Worm (Caenorhabditis elegans) whole organism, young adult: ENCODE results near the gene C39B5.6.
A peak's percentile ranks its signal among the peaks of the same experiment; 100 is the strongest.

Source experiments
- B0019.2 ChIP-seq: fragments of 200-800 bp; sonication (Bioruptor generic); conservative IDR thresholded peaks from 2 replicates; pipeline ENCODE4 v1.3.6; 2022; ENCODE audit warnings: missing genetic modification reagents, missing genetic modification characterization, missing compliant biosample characterization
- B0336.3 ChIP-seq: fragments of 200-800 bp; sonication (Bioruptor generic); IDR thresholded peaks from 2 replicates; pipeline ENCODE4 v1.3.6; 2022; ENCODE audit warnings: missing genetic modification characterization, missing compliant biosample characterization
- F22D6.2 ChIP-seq: sonication (generic microtip); optimal IDR thresholded peaks from 2 replicates; lab custom pipeline; 2016; ENCODE audit warnings: mild to moderate bottlenecking, missing genetic modification characterization, missing compliant biosample characterization
- F37B4.10 ChIP-seq: fragments of 200-800 bp; sonication (Bioruptor generic); IDR thresholded peaks from 2 replicates; pipeline ENCODE4 v1.3.6; 2022; ENCODE audit warnings: missing genetic modification characterization, missing compliant biosample characterization
- F39B2.1 ChIP-seq: fragments of 200-800 bp; sonication (Bioruptor generic); IDR thresholded peaks from 2 replicates; pipeline ENCODE4 v1.3.6; 2022; ENCODE audit warnings: missing genetic modification reagents, missing genetic modification characterization, missing compliant biosample characterization
- F49E8.2 ChIP-seq: sonication (generic microtip); optimal IDR thresholded peaks from 3 replicates; lab custom pipeline; 2017; ENCODE audit warnings: missing genetic modification characterization, mild to moderate bottlenecking, missing compliant biosample characterization, antibody characterized with exemption, moderate library complexity; ENCODE audit not compliant: insufficient read depth
- K12H6.12 ChIP-seq: fragments of 200-800 bp; sonication (Bioruptor generic); optimal IDR thresholded peaks from 2 replicates; lab custom pipeline; 2018; ENCODE audit warnings: mild to moderate bottlenecking, missing genetic modification characterization, missing compliant biosample characterization
- Y56A3A.18 ChIP-seq: fragments of 200-800 bp; sonication (Bioruptor generic); IDR thresholded peaks from 2 replicates; pipeline ENCODE4 v1.3.6; 2022; ENCODE audit warnings: missing genetic modification reagents, missing genetic modification characterization, missing compliant biosample characterization
- aptf-2 ChIP-seq: fragments of 200-800 bp; sonication (Bioruptor generic); conservative IDR thresholded peaks from 2 replicates; pipeline ENCODE4 v1.3.6; 2022; ENCODE audit warnings: missing genetic modification reagents, missing genetic modification characterization, missing compliant biosample characterization
- aptf-3 ChIP-seq: fragments of 200-800 bp; sonication (Bioruptor generic); IDR thresholded peaks from 2 replicates; pipeline ENCODE4 v1.3.6; 2022; ENCODE audit warnings: missing genetic modification characterization, missing compliant biosample characterization
- attf-3 ChIP-seq: fragments of 200-800 bp; sonication (Bioruptor generic); conservative IDR thresholded peaks from 2 replicates; pipeline ENCODE4 v1.3.6; 2022; ENCODE audit warnings: missing genetic modification reagents, missing genetic modification characterization, missing compliant biosample characterization
- attf-5 ChIP-seq: fragments of 200-800 bp; sonication (Bioruptor generic); optimal IDR thresholded peaks from 2 replicates; lab custom pipeline; 2018; ENCODE audit warnings: mild to moderate bottlenecking, missing genetic modification characterization, missing compliant biosample characterization
- cebp-2 ChIP-seq: fragments of 200-800 bp; sonication (Bioruptor generic); IDR thresholded peaks from 2 replicates; pipeline ENCODE4 v1.3.6; 2022; ENCODE audit warnings: missing genetic modification characterization, missing compliant biosample characterization
- ceh-100 ChIP-seq: fragments of 200-800 bp; sonication (Bioruptor generic); IDR thresholded peaks from 2 replicates; pipeline ENCODE4 v1.3.6; 2022; ENCODE audit warnings: missing genetic modification reagents, missing genetic modification characterization, missing compliant biosample characterization
- ceh-79 ChIP-seq: sonication (generic microtip); optimal IDR thresholded peaks from 2 replicates; lab custom pipeline; 2017; ENCODE audit warnings: mild to moderate bottlenecking, missing genetic modification characterization, missing compliant biosample characterization
- ceh-91 ChIP-seq: fragments of 200-800 bp; sonication (Bioruptor generic); IDR thresholded peaks from 2 replicates; pipeline ENCODE4 v1.3.6; 2022; ENCODE audit warnings: missing genetic modification reagents, missing genetic modification characterization, missing compliant biosample characterization
- die-1 ChIP-seq: sonication (generic microtip); optimal IDR thresholded peaks from 2 replicates; lab custom pipeline; 2016; ENCODE audit warnings: missing genotype, mild to moderate bottlenecking, missing genetic modification characterization, missing compliant biosample characterization
- egl-18 ChIP-seq: fragments of 200-800 bp; sonication (Bioruptor generic); IDR thresholded peaks from 2 replicates; pipeline ENCODE4 v1.3.6; 2022; ENCODE audit warnings: missing genetic modification reagents, missing genetic modification characterization, missing compliant biosample characterization
- gei-17 ChIP-seq: fragments of 200-800 bp; sonication (Bioruptor generic); optimal IDR thresholded peaks from 2 replicates; lab custom pipeline; 2018; ENCODE audit warnings: mild to moderate bottlenecking, missing genetic modification characterization, missing compliant biosample characterization
- him-1 ChIP-seq: sonication (generic microtip); optimal IDR thresholded peaks from 2 replicates; lab custom pipeline; 2016; ENCODE audit warnings: missing genotype, missing genetic modification reagents, missing genetic modification characterization, missing compliant biosample characterization
- hmg-1.2 ChIP-seq: fragments of 200-800 bp; sonication (Bioruptor generic); IDR thresholded peaks from 2 replicates; pipeline ENCODE4 v1.3.6; 2022; ENCODE audit warnings: missing genetic modification reagents, missing genetic modification characterization, missing compliant biosample characterization
- hmg-20 ChIP-seq: fragments of 200-800 bp; sonication (Bioruptor generic); IDR thresholded peaks from 2 replicates; pipeline ENCODE4 v1.3.6; 2022; ENCODE audit warnings: missing genetic modification reagents, missing genetic modification characterization, missing compliant biosample characterization
- hsf-1 ChIP-seq: fragments of 200-800 bp; sonication (Bioruptor generic); IDR thresholded peaks from 2 replicates; pipeline ENCODE4 v1.3.6; 2022; ENCODE audit warnings: missing genetic modification reagents, missing genetic modification characterization, missing compliant biosample characterization
- let-607 ChIP-seq, 2 experiments: fragments of 200-800 bp in 1 of 2; sonication (Bioruptor generic) in 1 of 2; sonication (generic microtip) in 1 of 2; optimal IDR thresholded peaks; 2 replicates each; lab custom pipeline; 2016 to 2018; ENCODE audit warnings: mild to moderate bottlenecking in 2 of 2, missing compliant biosample characterization in 2 of 2, missing genetic modification characterization in 2 of 2, moderate library complexity in 2 of 2, missing genotype in 1 of 2
- lin-40 ChIP-seq: sonication (generic microtip); optimal IDR thresholded peaks from 2 replicates; lab custom pipeline; 2016; ENCODE audit warnings: missing genetic modification characterization, mild to moderate bottlenecking, missing compliant biosample characterization, missing genotype, missing genetic modification reagents
- lin-54 ChIP-seq: fragments of 200-800 bp; sonication (Bioruptor generic); optimal IDR thresholded peaks from 2 replicates; lab custom pipeline; 2018; ENCODE audit warnings: mild to moderate bottlenecking, missing genetic modification characterization, missing compliant biosample characterization
- madf-3 ChIP-seq: fragments of 200-800 bp; sonication (Bioruptor generic); IDR thresholded peaks from 2 replicates; pipeline ENCODE4 v1.3.6; 2022; ENCODE audit warnings: missing genetic modification reagents, missing genetic modification characterization, missing compliant biosample characterization
- madf-6 ChIP-seq: fragments of 200-800 bp; sonication (Bioruptor generic); IDR thresholded peaks from 2 replicates; pipeline ENCODE4 v1.3.6; 2022; ENCODE audit warnings: missing genetic modification reagents, missing genetic modification characterization, missing compliant biosample characterization
- madf-8 ChIP-seq: fragments of 200-800 bp; sonication (Bioruptor generic); conservative IDR thresholded peaks from 2 replicates; pipeline ENCODE4 v1.3.6; 2022; ENCODE audit warnings: missing genetic modification reagents, missing genetic modification characterization, missing compliant biosample characterization
- nfya-2 ChIP-seq: fragments of 200-800 bp; sonication (Bioruptor generic); IDR thresholded peaks from 2 replicates; pipeline ENCODE4 v1.3.6; 2022; ENCODE audit warnings: missing genetic modification reagents, missing genetic modification characterization, missing compliant biosample characterization
- nhr-90 ChIP-seq: sonication (generic microtip); optimal IDR thresholded peaks from 2 replicates; lab custom pipeline; 2016; ENCODE audit warnings: missing genotype, mild to moderate bottlenecking, missing genetic modification characterization, missing compliant biosample characterization
- pbrm-1 ChIP-seq: fragments of 200-800 bp; sonication (Bioruptor generic); IDR thresholded peaks from 2 replicates; pipeline ENCODE4 v1.3.6; 2022; ENCODE audit warnings: missing genetic modification reagents, missing genetic modification characterization, missing compliant biosample characterization
- rec-8 ChIP-seq, 2 experiments: sonication (generic microtip); optimal IDR thresholded peaks; 2 replicates each; lab custom pipeline; 2016; ENCODE audit warnings: mild to moderate bottlenecking in 2 of 2, missing genetic modification characterization in 2 of 2, missing genetic modification reagents in 2 of 2, missing genotype in 2 of 2, missing biosample characterization in 1 of 2, missing compliant biosample characterization in 1 of 2, moderate library complexity in 1 of 2
- rpc-1 ChIP-seq, 2 experiments: fragments of 150-350 bp in 1 of 2; sonication (generic microtip) in 1 of 2; optimal IDR thresholded peaks; 2 replicates each; lab custom pipeline; 2014 to 2018; ENCODE audit warnings: missing biosample characterization in 1 of 2, missing genetic modification characterization in 1 of 2, missing genetic modification reagents in 1 of 2, missing genotype in 1 of 2
- sdz-38 ChIP-seq: sonication (generic microtip); optimal IDR thresholded peaks from 2 replicates; lab custom pipeline; 2016; ENCODE audit warnings: missing genotype, missing genetic modification characterization, missing compliant biosample characterization
- snpc-1.1 ChIP-seq: sonication (generic microtip); optimal IDR thresholded peaks from 2 replicates; lab custom pipeline; 2017; ENCODE audit warnings: missing genetic modification characterization, mild to moderate bottlenecking, missing compliant biosample characterization, antibody characterized with exemption, moderate library complexity, missing genotype, missing genetic modification reagents; ENCODE audit not compliant: insufficient read depth
- snpc-1.3 ChIP-seq: sonication (generic microtip); optimal IDR thresholded peaks from 2 replicates; lab custom pipeline; 2017; ENCODE audit warnings: missing genetic modification characterization, mild to moderate bottlenecking, missing compliant biosample characterization, antibody characterized with exemption, moderate library complexity, missing genotype, missing genetic modification reagents; ENCODE audit not compliant: insufficient read depth
- snpc-4 ChIP-seq, 5 experiments: fragments of 150-350 bp in 1 of 5; sonication (generic microtip) in 4 of 5; optimal IDR thresholded peaks; 2 replicates each; lab custom pipeline; 2014 to 2018; ENCODE audit warnings: missing genetic modification characterization in 5 of 5, missing biosample characterization in 3 of 5, antibody characterized with exemption in 2 of 5, mild to moderate bottlenecking in 2 of 5, missing compliant biosample characterization in 2 of 5, missing genotype in 2 of 5, moderate library complexity in 2 of 5, missing genetic modification reagents in 1 of 5
- somi-1 ChIP-seq: fragments of 200-800 bp; sonication (Bioruptor generic); optimal IDR thresholded peaks from 2 replicates; lab custom pipeline; 2018; ENCODE audit warnings: mild to moderate bottlenecking, missing genetic modification characterization, missing compliant biosample characterization
- sptf-2 ChIP-seq: fragments of 200-800 bp; sonication (Bioruptor generic); optimal IDR thresholded peaks from 2 replicates; lab custom pipeline; 2018; ENCODE audit warnings: mild to moderate bottlenecking, missing genetic modification characterization, missing compliant biosample characterization
- tbp1 ChIP-seq: fragments of 200-800 bp; sonication (Bioruptor generic); optimal IDR thresholded peaks from 2 replicates; lab custom pipeline; 2018; ENCODE audit warnings: mild to moderate bottlenecking, missing genetic modification characterization, missing compliant biosample characterization
- tbx-9 ChIP-seq: sonication (generic microtip); optimal IDR thresholded peaks from 2 replicates; lab custom pipeline; 2016; ENCODE audit warnings: borderline replicate concordance, missing genetic modification characterization, inconsistent platforms, missing compliant biosample characterization
- unc-62 ChIP-seq: fragments of 150-350 bp; optimal IDR thresholded peaks from 2 replicates; lab custom pipeline; 2014; ENCODE audit warnings: missing biosample characterization, missing genetic modification reagents, missing genetic modification characterization
- ztf-26 ChIP-seq: sonication (generic microtip); optimal IDR thresholded peaks from 2 replicates; lab custom pipeline; 2017; ENCODE audit warnings: missing genetic modification characterization, missing compliant biosample characterization
- ztf-3 ChIP-seq: fragments of 200-800 bp; sonication (Bioruptor generic); optimal IDR thresholded peaks from 2 replicates; lab custom pipeline; 2018; ENCODE audit warnings: mild to moderate bottlenecking, missing genetic modification characterization, missing compliant biosample characterization

The C39B5.6 gene

DNA sequence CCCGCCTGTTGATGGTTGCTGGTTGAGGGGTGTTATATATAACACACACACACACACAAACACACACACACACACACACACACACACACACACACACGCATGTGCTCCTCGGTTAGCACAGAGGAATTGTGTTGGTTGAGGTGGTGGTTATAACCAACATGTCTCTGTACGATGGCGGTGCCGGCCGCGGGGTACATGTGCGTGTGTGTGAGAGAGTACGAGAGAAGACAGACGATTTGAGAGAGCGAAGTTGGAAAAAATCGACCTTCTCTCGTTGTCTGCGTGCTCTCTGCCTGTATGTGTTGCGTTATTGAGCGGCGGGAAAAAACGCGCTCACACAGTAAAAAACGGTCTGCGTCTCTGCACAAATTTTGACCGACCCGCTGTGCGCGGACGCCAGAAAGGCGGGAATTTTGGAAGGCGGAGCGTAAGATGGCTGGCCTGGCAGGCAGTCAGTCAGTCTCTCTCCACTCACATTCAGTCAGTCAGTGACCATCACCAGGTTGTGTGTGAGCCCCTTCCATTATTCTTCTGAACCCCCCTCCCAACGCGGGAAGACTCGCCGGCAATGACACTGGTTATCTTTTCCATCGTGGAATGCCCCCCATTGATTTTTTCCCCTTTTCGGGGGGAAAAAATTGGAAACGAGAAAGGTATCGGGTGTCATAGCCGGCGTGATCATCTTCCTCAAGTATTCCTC lies 25.8 kb upstream of the C39B5.6 start (continued):
- TF ChIP-seq snpc-1.1 (no peak), cebp-2 (no peak), snpc-1.3 (tag; lab: Kevin White, UChicago) (no peak), ztf-3 (peak; percentile 85), let-607 (tag; optimal IDR thresholded peaks at IDR 0.05; lab: Kevin White, UChicago) (peak; percentile 66 to 68), rec-8 (tag; optimal IDR thresholded peaks at IDR 0.05; lab: Kevin White, UChicago) (no peak), madf-8 (peak; percentile 80), pbrm-1 (peak; percentile 58; the same call in 1 of the 2 replicates), unc-62 (GFP tag; lab: Kevin White, UChicago) (no peak), aptf-2 (GFP tag; lab: Robert Waterston, UW) (no peak), hsf-1 (GFP tag; lab: Robert Waterston, UW) (peak; percentile 55; the same call in 1 of the 2 replicates), attf-3 (GFP tag; lab: Robert Waterston, UW) (no peak; the same call in 1 of the 2 replicates), hmg-20 (no peak), F39B2.1 (GFP tag; lab: Robert Waterston, UW) (no peak), rpc-1 (optimal IDR thresholded peaks at IDR 0.05; lab: Kevin White, UChicago) (no peak), rpc-1 (tag; optimal IDR thresholded peaks at IDR 0.05; lab: Kevin White, UChicago) (no peak), Y56A3A.18 (GFP tag; lab: Robert Waterston, UW) (peak; percentile 50; the same call in 1 of the 2 replicates), F22D6.2 (tag; lab: Kevin White, UChicago) (peak; percentile 18), snpc-4 (GFP tag; optimal IDR thresholded peaks at IDR 0.05; lab: Kevin White, UChicago) (peak; percentile 6), snpc-4 (tag; optimal IDR thresholded peaks at IDR 0.05; lab: Kevin White, UChicago) (peak in 2 of 4 experiments; percentile 43 to 63), attf-5 (GFP tag; lab: Kevin White, UChicago) (peak; percentile 96), ceh-79 (no peak), tbp1 (peak; percentile 67), lin-54 (GFP tag; lab: Kevin White, UChicago) (peak; percentile 61), F37B4.10 (no peak), ceh-91 (peak; percentile 20; the same call in 1 of the 2 replicates), ztf-26 (peak; percentile 19), B0019.2 (GFP tag; lab: Robert Waterston, UW) (no peak; the same call in 1 of the 2 replicates), him-1 (tag; lab: Kevin White, UChicago) (no peak), somi-1 (GFP tag; lab: Kevin White, UChicago) (peak; percentile 69), nhr-90 (tag; lab: Kevin White, UChicago) (peak; percentile 79), sdz-38 (tag; lab: Kevin White, UChicago) (no peak), nfya-2 (GFP tag; lab: Robert Waterston, UW) (no peak), tbx-9 (no peak), ceh-100 (GFP tag; lab: Robert Waterston, UW) (no peak), madf-3 (GFP tag; lab: Robert Waterston, UW) (no peak), B0336.3 (GFP tag; lab: Robert Waterston, UW) (peak; percentile 91), sptf-2 (GFP tag; lab: Kevin White, UChicago) (no peak), aptf-3 (GFP tag; lab: Robert Waterston, UW) (no peak), F49E8.2 (tag; lab: Kevin White, UChicago) (no peak), madf-6 (GFP tag; lab: Robert Waterston, UW) (peak; percentile 91), hmg-1.2 (GFP tag; lab: Robert Waterston, UW) (peak; percentile 86), die-1 (tag; lab: Kevin White, UChicago) (peak; percentile 58), gei-17 (GFP tag; lab: Kevin White, UChicago) (peak; percentile 27), lin-40 (tag; lab: Kevin White, UChicago) (peak; percentile 82), egl-18 (GFP tag; lab: Robert Waterston, UW) (no peak), K12H6.12 (tag; lab: Kevin White, UChicago) (peak; percentile 90)
